Fruit fly (Drosophila melanogaster): ENCODE measurements around the gene fau.

The fau gene

dm6 chr3R:10777274-10777673 lies at the start of gene fau, which contains the start of the genes CG45076 and CG45078:
TSS of gene fau (minus strand) at chr3R:10777374.
TSS of gene CG45076 (minus strand) at chr3R:10777374.
TSS of gene CG45078 (minus strand) at chr3R:10777374.
- no peak for TF ChIP-seq CG17801 (GFP tag; optimal IDR thresholded peaks at IDR 0.05; ENCODE audit: partially characterized antibody)

- no peak for TF ChIP-seq CG17801 (GFP tag; optimal IDR thresholded peaks at IDR 0.05; ENCODE audit: partially characterized antibody)
Observed at dm6 chr3R:10815032-10815431, 37.9 kb upstream of the fau start, which contains the start of the genes CG14693 and TTLL15. TSS of gene CG14693 (minus strand) at chr3R:10815047. TSS of gene TTLL15 (plus strand) at chr3R:10815288.

- TF ChIP-seq CG17801 (GFP tag; optimal IDR thresholded peaks at IDR 0.05; ENCODE audit: partially characterized antibody): no peak
Observed at dm6 chr3R:10803855-10804254, 26.7 kb upstream of the fau start, which contains the start of gene CG14692. TSS of gene CG14692 (minus strand) at chr3R:10803955.

dm6 chr3R:10792604-10793003 lies 15.4 kb upstream of the fau start, which contains the start of gene CG14687:
TSS of gene CG14687 (plus strand) at chr3R:10792904.
- TF ChIP-seq CG17801 (GFP tag; optimal IDR thresholded peaks at IDR 0.05; ENCODE audit: partially characterized antibody): no peak

dm6 chr3R:10788186-10788585 lies 11.0 kb upstream of the fau start, which contains the start of the genes Art1 and Mcm5:
TSS of gene Art1 (minus strand) at chr3R:10788226.
TSS of gene Mcm5 (plus strand) at chr3R:10788524.
- peak; percentile 54 for TF ChIP-seq CG17801 (GFP tag; optimal IDR thresholded peaks at IDR 0.05; ENCODE audit: partially characterized antibody)

dm6 chr3R:10784058-10784499 lies 6.9 kb upstream of the fau start, which contains the start of the genes mRpL37 and Rbp1:
TSS of gene mRpL37 (minus strand) at chr3R:10784092.
TSS of gene Rbp1 (plus strand) at chr3R:10784383.
- peak; percentile 73 for TF ChIP-seq CG17801 (GFP tag; optimal IDR thresholded peaks at IDR 0.05; ENCODE audit: partially characterized antibody)

dm6 chr3R:10782167-10782566 lies 5.0 kb upstream of the fau start, which contains the start of gene CG42633:
TSS of gene CG42633 (minus strand) at chr3R:10782267.
- TF ChIP-seq CG17801 (GFP tag; optimal IDR thresholded peaks at IDR 0.05; ENCODE audit: partially characterized antibody): no peak

- no peak for TF ChIP-seq CG17801 (GFP tag; optimal IDR thresholded peaks at IDR 0.05; ENCODE audit: partially characterized antibody)
Observed at dm6 chr3R:10780161-10780560, 3.0 kb upstream of the fau start.

dm6 chr3R:10779269-10779668 lies 2.1 kb upstream of the fau start, which contains the start of gene Desi:
TSS of gene Desi (plus strand) at chr3R:10779569.
- no peak for TF ChIP-seq CG17801 (GFP tag; optimal IDR thresholded peaks at IDR 0.05; ENCODE audit: partially characterized antibody)

dm6 chr3R:10778151-10778550 lies 977 bp upstream of the fau start:
- no peak for TF ChIP-seq CG17801 (GFP tag; optimal IDR thresholded peaks at IDR 0.05; ENCODE audit: partially characterized antibody)

dm6 chr3R:10776047-10776659 lies 1.0 kb downstream of the fau start:
- TF ChIP-seq CG17801 (GFP tag; optimal IDR thresholded peaks at IDR 0.05; ENCODE audit: partially characterized antibody): no peak

- no peak for TF ChIP-seq CG17801 (GFP tag; optimal IDR thresholded peaks at IDR 0.05; ENCODE audit: partially characterized antibody)
Observed at dm6 chr3R:10775246-10775645, 1.9 kb downstream of the fau start.

dm6 chr3R:10767526-10767925 lies 9.6 kb downstream of the fau start, which contains the start of gene TfIIFbeta:
TSS of gene TfIIFbeta (minus strand) at chr3R:10767804.
- TF ChIP-seq CG17801 (GFP tag; optimal IDR thresholded peaks at IDR 0.05; ENCODE audit: partially characterized antibody): no peak

- TF ChIP-seq CG17801 (GFP tag; optimal IDR thresholded peaks at IDR 0.05; ENCODE audit: partially characterized antibody): peak; percentile 4
Observed at dm6 chr3R:10761980-10762379, 15.2 kb downstream of the fau start.

- TF ChIP-seq CG17801 (GFP tag; optimal IDR thresholded peaks at IDR 0.05; ENCODE audit: partially characterized antibody): peak; percentile 63
Observed at dm6 chr3R:10760966-10761855, 16.0 kb downstream of the fau start, which contains the start of the genes MED7 and Cap-H2. TSS of gene MED7 (minus strand) at chr3R:10761032. TSS of gene Cap-H2 (plus strand) at chr3R:10761310.

Measured in ovary, adult (tissue).